Worm (Caenorhabditis elegans): ENCODE data around the gene col-152.

The col-152 gene

DNA sequence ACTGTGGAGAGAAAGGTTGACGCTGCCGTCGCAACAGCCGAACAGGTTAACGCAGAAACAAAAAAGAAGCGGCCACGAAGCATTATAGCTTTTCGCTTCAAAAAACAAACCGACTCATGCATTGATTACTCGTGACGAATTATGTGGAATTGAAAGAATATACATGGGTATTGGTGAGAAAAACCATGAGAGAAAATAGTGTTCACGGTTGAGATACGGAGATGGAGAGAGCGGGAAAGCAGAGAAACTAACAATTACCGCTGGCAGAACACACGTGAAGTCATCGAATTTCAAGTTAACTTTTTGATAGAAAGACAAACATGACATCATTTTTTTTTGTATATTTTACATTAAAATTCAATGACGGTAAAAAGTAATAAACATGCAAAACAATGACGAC lies 25.4 kb upstream of the col-152 start:
- no peak for TF ChIP-seq K02D7.2 (tag; optimal IDR thresholded peaks at IDR 0.05)

DNA sequence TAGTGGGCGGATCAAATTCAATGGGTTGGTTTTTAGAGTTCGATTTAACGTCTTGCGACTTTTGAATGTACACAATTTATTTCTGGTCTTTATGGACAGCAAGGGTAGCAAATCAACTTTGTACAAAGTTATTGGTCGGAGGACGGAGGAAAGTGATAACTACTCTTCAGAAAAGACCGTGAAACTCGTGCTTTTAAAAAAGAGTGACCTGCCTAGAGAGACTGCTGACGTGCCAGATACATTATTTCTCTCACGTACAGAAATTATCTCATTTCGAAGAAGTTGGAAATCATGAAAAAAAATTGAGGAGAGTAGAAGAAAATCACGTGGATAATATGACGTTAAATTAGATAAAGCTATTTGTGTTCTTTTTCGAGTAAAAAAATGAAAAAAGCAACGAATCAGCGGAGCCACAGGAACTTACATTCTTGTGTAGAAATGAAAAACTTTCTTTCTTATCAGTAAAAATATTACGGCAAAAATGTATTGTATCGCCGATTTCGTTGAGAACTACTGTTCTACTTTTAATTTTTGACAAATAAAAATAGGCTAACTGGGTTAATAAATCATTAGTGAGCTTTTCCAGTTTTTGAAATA lies 24.5 kb upstream of the col-152 start, which contains the start of gene ppm-1.A:
Gene ppm-1.A, minus strand, starts transcription at position 294 of the 597 bp plus-strand sequence.
- TF ChIP-seq tbx-7 (tag; optimal IDR thresholded peaks at IDR 0.05) (no peak), che-1 (tag; optimal IDR thresholded peaks at IDR 0.05) (no peak), sox-4 (tag; optimal IDR thresholded peaks at IDR 0.05) (no peak), mec-3 (tag; optimal IDR thresholded peaks at IDR 0.05; ENCODE audit: borderline replicate concordance) (no peak), ceh-22 (tag; optimal IDR thresholded peaks at IDR 0.05) (no peak), ceh-19 (GFP tag; optimal IDR thresholded peaks at IDR 0.05) (no peak), ets-4 (tag; optimal IDR thresholded peaks at IDR 0.05) (no peak), elt-2 (tag; optimal IDR thresholded peaks at IDR 0.05) (no peak), hlh-30 (tag; optimal IDR thresholded peaks at IDR 0.05; ENCODE audit: insufficient read depth) (no peak), K09A11.1 (tag; optimal IDR thresholded peaks at IDR 0.05; ENCODE audit: insufficient read depth) (no peak), sox-2 (GFP tag; IDR thresholded peaks at IDR 0.05) (no peak), npax-4 (tag; optimal IDR thresholded peaks at IDR 0.05) (no peak), tbx-2 (tag; optimal IDR thresholded peaks at IDR 0.05) (no peak)

- TF ChIP-seq F13H6.1 (tag; optimal IDR thresholded peaks at IDR 0.05): no peak
- no peak for TF ChIP-seq fkh-10 (GFP tag; optimal IDR thresholded peaks at IDR 0.05)
- TF ChIP-seq ceh-18 (tag; optimal IDR thresholded peaks at IDR 0.05): peak; percentile 65
- TF ChIP-seq unc-3 (GFP tag; conservative IDR thresholded peaks at IDR 0.05): no peak
- TF ChIP-seq unc-3 (tag; optimal IDR thresholded peaks at IDR 0.05): no peak
- TF ChIP-seq ceh-19 (GFP tag; optimal IDR thresholded peaks at IDR 0.05): no peak
- TF ChIP-seq sdc-2 (tag; optimal IDR thresholded peaks at IDR 0.05): peak; percentile 1
- no peak for TF ChIP-seq pha-2 (tag; optimal IDR thresholded peaks at IDR 0.05)
- TF ChIP-seq fax-1 (tag; optimal IDR thresholded peaks at IDR 0.05): no peak
- TF ChIP-seq lin-11 (tag; optimal IDR thresholded peaks at IDR 0.05): no peak
- TF ChIP-seq zip-5 (tag; optimal IDR thresholded peaks at IDR 0.05): no peak
- no peak for TF ChIP-seq ttx-3 (tag; optimal IDR thresholded peaks at IDR 0.05)
- peak; percentile 80 for TF ChIP-seq nfya-1 (tag; optimal IDR thresholded peaks at IDR 0.05)
- TF ChIP-seq K02D7.2 (tag; optimal IDR thresholded peaks at IDR 0.05): no peak
- no peak for TF ChIP-seq ceh-14 (tag; optimal IDR thresholded peaks at IDR 0.05)
- no peak for TF ChIP-seq pag-3 (tag; optimal IDR thresholded peaks at IDR 0.05; ENCODE audit: borderline replicate concordance)
- no peak for TF ChIP-seq ceh-2 (tag; optimal IDR thresholded peaks at IDR 0.05)
- TF ChIP-seq K09A11.1 (tag; optimal IDR thresholded peaks at IDR 0.05; ENCODE audit: insufficient read depth): no peak
- no peak for TF ChIP-seq T23F11.4 (GFP tag; optimal IDR thresholded peaks at IDR 0.05)
- TF ChIP-seq unc-42 (tag; optimal IDR thresholded peaks at IDR 0.05): peak; percentile 91
- peak; percentile 63 for TF ChIP-seq rnt-1 (tag; optimal IDR thresholded peaks at IDR 0.05)
- TF ChIP-seq pax-1 (tag; optimal IDR thresholded peaks at IDR 0.05): no peak
- no peak for TF ChIP-seq npax-4 (tag; optimal IDR thresholded peaks at IDR 0.05)
- TF ChIP-seq ceh-22 (tag; optimal IDR thresholded peaks at IDR 0.05): no peak
- peak; percentile 37 for TF ChIP-seq elt-2 (tag; optimal IDR thresholded peaks at IDR 0.05)
- TF ChIP-seq hlh-8 (tag; optimal IDR thresholded peaks at IDR 0.05): no peak
- no peak for TF ChIP-seq nhr-11 (tag; optimal IDR thresholded peaks at IDR 0.05)
- peak; percentile 66 for TF ChIP-seq ref-2 (tag; optimal IDR thresholded peaks at IDR 0.05)
- no peak for TF ChIP-seq ets-4 (tag; optimal IDR thresholded peaks at IDR 0.05)
- TF ChIP-seq ceh-31 (tag; optimal IDR thresholded peaks at IDR 0.05): peak; percentile 77
- no peak for TF ChIP-seq Y22D7AL.16 (tag; optimal IDR thresholded peaks at IDR 0.05)
- TF ChIP-seq mec-3 (tag; optimal IDR thresholded peaks at IDR 0.05; ENCODE audit: borderline replicate concordance): no peak
- TF ChIP-seq hlh-13 (GFP tag; optimal IDR thresholded peaks at IDR 0.05): no peak
- no peak for TF ChIP-seq odd-2 (tag; optimal IDR thresholded peaks at IDR 0.05)
- no peak for TF ChIP-seq pat-9 (tag; optimal IDR thresholded peaks at IDR 0.05)
- TF ChIP-seq ceh-24 (tag; optimal IDR thresholded peaks at IDR 0.05): no peak
- no peak for TF ChIP-seq ceh-9 (tag; optimal IDR thresholded peaks at IDR 0.05)
- peak; percentile 67 for TF ChIP-seq tbx-2 (tag; optimal IDR thresholded peaks at IDR 0.05)
- TF ChIP-seq ceh-48 (tag; optimal IDR thresholded peaks at IDR 0.05): peak; percentile 50
- peak; percentile 48 for TF ChIP-seq ceh-30 (tag; optimal IDR thresholded peaks at IDR 0.05)
- no peak for TF ChIP-seq eyg-1 (tag; optimal IDR thresholded peaks at IDR 0.05)
- TF ChIP-seq nhr-232 (tag; optimal IDR thresholded peaks at IDR 0.05): no peak
These were observed 23.9 kb upstream of the col-152 start for ce11 chrV:10536808-10537207.

All from whole organism, late embryonic.